Fruit fly (Drosophila melanogaster): Measurements from ENCODE around the gene AdamTS-A.

Gene AdamTS-A

dm6 chr3R:15427818-15428199 is 48.2 kb downstream of the AdamTS-A start:
- TF ChIP-seq CG12942 (GFP tag; optimal IDR thresholded peaks at IDR 0.05) (no peak), CG10209 (GFP tag; optimal IDR thresholded peaks at IDR 0.05) (peak; percentile 17), dmrt99B (tag; optimal IDR thresholded peaks at IDR 0.05) (peak; percentile 44), sim (GFP tag; IDR thresholded peaks at IDR 0.05) (no peak), Myb (GFP tag; optimal IDR thresholded peaks at IDR 0.05) (no peak), Neu2 (GFP tag; optimal IDR thresholded peaks at IDR 0.05; ENCODE audit: borderline replicate concordance) (no peak), CG2202 (tag; optimal IDR thresholded peaks at IDR 0.05) (peak; percentile 69), CG9817 (tag; optimal IDR thresholded peaks at IDR 0.05) (peak; percentile 16), CG6683 (GFP tag; optimal IDR thresholded peaks at IDR 0.05) (no peak), sug (tag; optimal IDR thresholded peaks at IDR 0.05) (no peak), ci (GFP tag; IDR thresholded peaks at IDR 0.05) (peak; percentile 50; the same call in 1 of the 3 replicates), Elba2 (GFP tag; optimal IDR thresholded peaks at IDR 0.05) (no peak), Drgx (GFP tag; IDR thresholded peaks at IDR 0.05) (peak; percentile 44), CG8089 (GFP tag; optimal IDR thresholded peaks at IDR 0.05) (peak; percentile 39), NK7.1 (GFP tag; optimal IDR thresholded peaks at IDR 0.05) (no peak), emc (GFP tag; optimal IDR thresholded peaks at IDR 0.05) (no peak), kni (GFP tag; optimal IDR thresholded peaks at IDR 0.05) (peak; percentile 48), Gug (GFP tag; IDR thresholded peaks at IDR 0.05) (peak; percentile 5; the same call in 1 of the 4 replicates), CG4707 (GFP tag; optimal IDR thresholded peaks at IDR 0.05) (peak; percentile 18), peb (GFP tag; IDR thresholded peaks at IDR 0.05) (peak; percentile 48; the same call in 1 of the 2 replicates), CG15073 (GFP tag; optimal IDR thresholded peaks at IDR 0.05) (no peak), CG17385 (GFP tag; optimal IDR thresholded peaks at IDR 0.05) (peak; percentile 46), dpn (GFP tag; optimal IDR thresholded peaks at IDR 0.05) (peak in 1 of 2 experiments; percentile 49), Med (GFP tag) (peak; percentile 72), CG4820 (GFP tag; optimal IDR thresholded peaks at IDR 0.05) (peak; percentile 25), Ravus (GFP tag; IDR thresholded peaks at IDR 0.05) (no peak), lmd (GFP tag; IDR thresholded peaks at IDR 0.05) (0 out of 2 replicates have a peak, but pooled peaks have one; percentile 10), CG33557 (GFP tag; optimal IDR thresholded peaks at IDR 0.05) (peak; percentile 83), CG6175 (GFP tag; IDR thresholded peaks at IDR 0.05) (no peak), CG12236 (GFP tag; optimal IDR thresholded peaks at IDR 0.05) (peak; percentile 51), Hand (GFP tag; optimal IDR thresholded peaks at IDR 0.05) (no peak), h (optimal IDR thresholded peaks at IDR 0.05) (no peak), pnt (GFP tag; optimal IDR thresholded peaks at IDR 0.05) (peak; percentile 57), CG31441 (GFP tag; IDR thresholded peaks at IDR 0.05) (peak; percentile 73), Mes4 (GFP tag; optimal IDR thresholded peaks at IDR 0.05) (peak; percentile 26), CG3407 (GFP tag; optimal IDR thresholded peaks at IDR 0.05) (peak; percentile 37), dysf (GFP tag; IDR thresholded peaks at IDR 0.05) (peak; percentile 15; the same call in 1 of the 3 replicates), CG30431 (GFP tag; optimal IDR thresholded peaks at IDR 0.05) (peak; percentile 18), croc (GFP tag; conservative IDR thresholded peaks at IDR 0.05) (peak; percentile 55; the same call in 2 of the 3 replicates), Bgb (GFP tag; IDR thresholded peaks at IDR 0.05; ENCODE audit: partially characterized antibody) (no peak), CG15514 (GFP tag; optimal IDR thresholded peaks at IDR 0.05) (no peak), BEAF-32 (GFP tag; optimal IDR thresholded peaks at IDR 0.05) (no peak), CG17361 (GFP tag; IDR thresholded peaks at IDR 0.05) (peak; percentile 77), sens (GFP tag) (peak; percentile 95), Nf-YB (GFP tag; optimal IDR thresholded peaks at IDR 0.05) (peak; percentile 14), cato (GFP tag; optimal IDR thresholded peaks at IDR 0.05; ENCODE audit: borderline replicate concordance) (peak; percentile 15), Fer3 (tag; optimal IDR thresholded peaks at IDR 0.05) (no peak), en (GFP tag; optimal IDR thresholded peaks at IDR 0.05) (peak; percentile 6), CG2129 (GFP tag; IDR thresholded peaks at IDR 0.05; ENCODE audit: partially characterized antibody) (no peak), CG10431 (GFP tag; optimal IDR thresholded peaks at IDR 0.05) (peak; percentile 3), CG13424 (tag; optimal IDR thresholded peaks at IDR 0.05) (peak; percentile 63)

All from whole organism, embryonic.